Fruit fly (Drosophila melanogaster) Kc167 (cell line): Measurements from ENCODE around the gene CG17300.

Experiments
- Myc ChIP-seq: fragments of >200 bp; optimal IDR thresholded peaks from 2 replicates; lab custom pipeline; 2017; ENCODE audit warnings: missing external identifiers
- Sin3A ChIP-seq: fragments of >200 bp; optimal IDR thresholded peaks from 2 replicates; lab custom pipeline; 2018; ENCODE audit warnings: missing external identifiers
- h ChIP-seq: fragments of >200 bp; optimal IDR thresholded peaks from 3 replicates; lab custom pipeline; 2018; ENCODE audit warnings: missing external identifiers
- insv ChIP-seq: fragments of >200 bp; optimal IDR thresholded peaks from 3 replicates; lab custom pipeline; 2018; ENCODE audit warnings: missing external identifiers
- psq ChIP-seq: fragments of >200 bp; optimal IDR thresholded peaks from 2 replicates; lab custom pipeline; 2017; ENCODE audit warnings: missing external identifiers

DNA sequence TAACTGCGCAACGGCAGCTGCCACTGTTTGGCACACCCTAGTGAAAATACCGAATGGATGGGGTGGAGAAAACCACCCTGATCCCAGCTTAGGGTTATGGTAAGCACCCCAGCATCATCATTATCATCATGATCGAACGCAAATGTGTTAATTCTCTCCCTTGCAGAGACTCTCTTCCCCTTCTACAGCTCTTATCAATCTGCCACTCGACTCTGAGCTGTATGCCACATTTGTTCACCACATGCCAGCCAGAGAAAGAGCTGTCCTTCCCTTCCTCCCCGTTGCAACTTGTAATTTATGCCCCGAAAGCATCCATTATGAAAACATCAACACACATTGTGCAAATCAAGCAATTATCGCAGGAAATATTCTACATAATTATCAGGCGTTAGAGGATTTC is 2.6 kb downstream of the CG17300 start:
- TF ChIP-seq h (lab: Kevin White, UChicago) = no peak
- TF ChIP-seq psq (lab: Kevin White, UChicago) = no peak
- no peak for TF ChIP-seq Sin3A
- TF ChIP-seq Myc (lab: Kevin White, UChicago) = no peak
- no peak for TF ChIP-seq insv (lab: Kevin White, UChicago)
